Fruit fly (Drosophila melanogaster) S2 (cell line): Measurements from ENCODE around the gene Fer2LCH.

Experiments used
- CG8478 ChIP-seq: fragments of >200 bp; optimal IDR thresholded peaks from 2 replicates; lab custom pipeline; 2018
- CTCF ChIP-seq, 2 experiments: fragments of >200 bp; optimal IDR thresholded peaks; 2 replicates each; lab custom pipeline; 2018

Fer2LCH gene

dm6 chr3R:30387515-30388178 is at the start of gene Fer2LCH, which contains the start of gene Fer1HCH:
Gene Fer2LCH (plus strand): TSS chr3R:30387804.
Gene Fer1HCH (minus strand): TSS chr3R:30388178.
- TF ChIP-seq CTCF (optimal IDR thresholded peaks at IDR 0.05; lab: Kevin White, UChicago), result no peak
- no peak for TF ChIP-seq CG8478 (lab: Kevin White, UChicago)

DNA sequence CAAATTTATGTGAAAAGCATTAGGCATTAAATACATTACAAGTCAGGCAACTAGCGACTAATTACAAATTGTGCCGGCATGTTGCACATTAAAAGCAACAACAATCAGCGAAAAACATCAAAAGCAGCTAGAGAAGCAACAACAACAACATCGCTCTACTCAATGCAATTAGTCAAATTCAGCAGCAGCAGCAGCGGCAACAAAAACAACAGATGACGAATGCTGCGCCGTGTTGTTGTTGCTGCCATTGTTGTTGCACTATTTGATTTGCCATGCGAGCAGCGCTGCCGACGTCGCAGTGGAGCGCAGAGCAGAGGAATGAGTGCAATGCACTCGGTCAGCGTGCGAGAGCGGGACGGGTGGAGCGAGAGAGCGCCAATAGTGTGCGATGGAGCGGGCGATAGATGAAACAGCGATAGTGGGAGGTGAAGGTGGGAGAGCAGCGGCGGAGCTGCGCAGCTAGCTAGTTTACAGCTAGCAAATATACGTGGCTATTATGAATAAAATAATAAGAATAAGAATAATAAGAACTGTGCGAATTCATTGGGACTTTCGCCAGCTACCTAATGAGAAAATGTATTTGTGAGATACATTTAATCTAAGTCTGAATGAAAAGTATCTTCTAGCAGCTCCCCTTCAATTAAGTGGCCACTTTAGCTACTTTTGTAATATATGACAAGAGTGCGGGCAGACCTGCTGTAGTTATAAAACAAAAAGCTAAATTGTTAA is 49.5 kb upstream of the Fer2LCH start:
- no peak for TF ChIP-seq CTCF (optimal IDR thresholded peaks at IDR 0.05; lab: Kevin White, UChicago)
- TF ChIP-seq CG8478 (lab: Kevin White, UChicago), result no peak

DNA sequence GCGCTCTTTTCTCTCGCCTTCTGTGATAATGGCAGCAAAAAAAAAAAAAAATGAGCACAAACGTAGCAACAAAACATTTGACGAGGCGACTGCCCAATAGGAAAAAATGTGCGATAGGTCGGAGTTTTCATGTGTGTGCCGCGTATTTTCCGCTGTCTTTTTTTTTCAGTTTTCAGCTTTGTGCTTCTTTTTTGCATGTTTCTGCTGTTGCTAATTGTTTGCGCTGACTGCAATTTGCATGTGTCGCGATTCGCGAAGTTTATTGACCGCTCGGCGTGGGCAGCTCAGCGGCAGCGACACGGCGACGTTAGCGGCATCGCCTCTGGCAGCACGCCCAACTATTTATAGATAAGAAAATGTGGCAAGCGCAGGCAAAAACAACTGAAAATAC is 49.0 kb upstream of the Fer2LCH start:
- TF ChIP-seq CG8478 (lab: Kevin White, UChicago) (no peak), CTCF (optimal IDR thresholded peaks at IDR 0.05; lab: Kevin White, UChicago) (no peak)

- TF ChIP-seq CG8478 (lab: Kevin White, UChicago) (no peak), CTCF (optimal IDR thresholded peaks at IDR 0.05; lab: Kevin White, UChicago) (no peak)
Observed at dm6 chr3R:30343048-30343447, 44.6 kb upstream of the Fer2LCH start.

dm6 chr3R:30343453-30344220 is 44.0 kb upstream of the Fer2LCH start:
- TF ChIP-seq CG8478 (lab: Kevin White, UChicago), result no peak

dm6 chr3R:30344221-30344948 is 43.2 kb upstream of the Fer2LCH start:
- TF ChIP-seq CTCF (optimal IDR thresholded peaks at IDR 0.05; lab: Kevin White, UChicago), result no peak
- no peak for TF ChIP-seq CG8478 (lab: Kevin White, UChicago)

DNA sequence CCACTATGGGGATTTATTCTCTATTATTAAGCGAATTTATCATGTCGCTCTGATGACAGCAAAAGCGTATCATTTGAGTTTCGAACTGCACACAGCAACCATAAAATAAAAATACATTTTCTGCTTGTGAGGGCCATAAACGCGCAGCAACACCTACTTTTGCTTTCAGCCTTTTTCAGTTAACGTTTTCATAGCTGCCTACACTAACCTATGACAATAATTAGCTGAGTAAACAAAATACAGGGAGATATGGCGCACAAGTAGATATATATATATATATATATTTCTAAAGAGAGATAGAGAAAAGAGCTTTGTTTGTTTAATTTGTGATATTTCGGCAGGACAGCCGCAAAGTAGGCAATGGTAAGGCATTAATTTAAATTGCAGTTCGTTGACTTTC is 42.1 kb upstream of the Fer2LCH start:
- TF ChIP-seq CTCF (optimal IDR thresholded peaks at IDR 0.05; lab: Kevin White, UChicago) (no peak), CG8478 (lab: Kevin White, UChicago) (no peak)

DNA sequence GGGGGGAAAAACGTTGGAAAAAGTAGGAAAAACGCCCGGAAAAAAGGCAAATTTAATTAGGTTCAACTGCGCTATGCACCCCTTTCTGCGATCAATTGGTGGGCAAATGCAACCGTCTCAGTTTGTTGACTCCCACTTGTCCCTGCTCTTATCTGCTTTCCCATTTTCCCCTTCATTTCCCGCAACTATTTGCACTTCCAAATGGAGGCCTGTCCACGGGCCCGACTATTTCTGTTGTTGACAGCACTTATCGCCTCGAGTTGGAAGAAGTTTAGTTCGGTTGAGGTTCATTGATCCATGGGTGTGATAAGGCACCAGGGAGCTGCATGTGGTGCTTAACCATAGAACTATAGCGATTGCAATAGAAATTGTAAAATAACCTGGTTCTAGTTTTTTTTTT is 35.0 kb upstream of the Fer2LCH start:
- TF ChIP-seq CG8478 (lab: Kevin White, UChicago), result no peak
- no peak for TF ChIP-seq CTCF (optimal IDR thresholded peaks at IDR 0.05; lab: Kevin White, UChicago)

- TF ChIP-seq CTCF (optimal IDR thresholded peaks at IDR 0.05; lab: Kevin White, UChicago), result no peak
- no peak for TF ChIP-seq CG8478 (lab: Kevin White, UChicago)
Observed at dm6 chr3R:30354729-30355128, 32.9 kb upstream of the Fer2LCH start.

- TF ChIP-seq CTCF (optimal IDR thresholded peaks at IDR 0.05; lab: Kevin White, UChicago) (no peak), CG8478 (lab: Kevin White, UChicago) (no peak)
Observed at dm6 chr3R:30357062-30357461, 30.5 kb upstream of the Fer2LCH start.

dm6 chr3R:30360653-30361052 is 27.0 kb upstream of the Fer2LCH start:
- no peak for TF ChIP-seq CG8478 (lab: Kevin White, UChicago)
- TF ChIP-seq CTCF (optimal IDR thresholded peaks at IDR 0.05; lab: Kevin White, UChicago), result no peak

DNA sequence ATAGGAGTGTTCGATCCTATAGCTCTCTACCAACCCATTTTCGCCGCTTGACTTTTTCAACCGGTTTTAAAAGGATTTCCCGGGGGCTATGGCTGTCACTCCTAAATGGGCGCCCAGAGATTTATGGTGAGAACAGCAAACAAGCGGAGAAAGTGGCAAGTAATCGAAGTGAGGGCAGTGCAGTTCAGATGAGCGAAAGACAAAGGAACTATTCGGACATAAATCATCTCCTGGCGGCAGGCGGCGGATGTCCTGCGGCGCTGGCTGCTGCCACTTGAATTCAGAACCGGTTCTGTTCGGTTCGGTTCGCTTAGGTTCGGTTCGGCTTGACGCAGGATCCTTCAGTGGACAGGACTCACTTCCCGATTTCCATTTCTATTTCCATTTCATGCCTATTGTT is 4.4 kb upstream of the Fer2LCH start:
- TF ChIP-seq CTCF (optimal IDR thresholded peaks at IDR 0.05; lab: Kevin White, UChicago) (no peak), CG8478 (lab: Kevin White, UChicago) (no peak)

DNA sequence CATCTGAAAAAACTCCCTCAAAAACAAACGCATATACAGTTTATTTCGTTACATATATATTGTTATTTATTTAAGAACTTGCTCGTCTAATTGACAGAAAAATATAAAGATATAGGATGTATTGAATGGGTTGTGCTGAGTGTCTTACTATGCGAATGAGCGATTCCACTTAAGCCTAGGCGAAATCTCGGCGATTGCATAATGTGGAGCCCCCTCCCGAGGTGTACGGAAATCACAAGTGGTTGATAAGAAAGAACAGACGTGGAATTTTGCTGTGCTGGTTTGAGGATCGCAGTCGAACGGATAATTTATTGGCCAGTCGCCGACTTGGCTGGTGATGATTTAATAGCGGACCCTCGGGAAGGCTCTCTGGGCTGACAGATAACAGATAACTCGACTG is 2.1 kb upstream of the Fer2LCH start:
- TF ChIP-seq CTCF (optimal IDR thresholded peaks at IDR 0.05; lab: Kevin White, UChicago) (no peak), CG8478 (lab: Kevin White, UChicago) (no peak)

dm6 chr3R:30386759-30387437 is 706 bp upstream of the Fer2LCH start:
- TF ChIP-seq CTCF (optimal IDR thresholded peaks at IDR 0.05; lab: Kevin White, UChicago), result no peak
- no peak for TF ChIP-seq CG8478 (lab: Kevin White, UChicago)
